Worm (Caenorhabditis elegans): Measurements from ENCODE around the gene ttr-44.

DNA sequence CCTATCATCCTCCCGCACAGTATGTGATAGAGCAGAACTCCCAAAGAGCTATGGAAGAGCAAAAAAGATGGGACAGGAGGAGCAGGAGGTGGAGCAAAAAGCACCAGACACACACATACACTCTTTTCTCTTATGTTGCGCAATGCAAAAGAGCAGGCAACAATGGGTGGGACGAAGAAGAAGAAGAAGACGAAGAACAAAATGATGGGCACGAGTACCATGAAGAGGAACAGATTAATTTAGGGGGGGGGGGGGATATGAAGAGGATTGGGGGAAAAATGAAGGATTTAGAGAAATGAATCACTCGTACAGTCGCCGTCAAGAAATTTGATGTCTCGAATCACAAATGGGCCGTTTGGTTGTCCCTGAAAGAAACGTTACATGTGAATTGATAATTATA, 18.9 kb downstream of the ttr-44 start, which contains the start of gene avr-15:
- TF ChIP-seq skn-1 (tag; optimal IDR thresholded peaks at IDR 0.05), result no peak
- no peak for TF ChIP-seq eor-1 (tag; optimal IDR thresholded peaks at IDR 0.05)
- TF ChIP-seq unc-39 (tag; optimal IDR thresholded peaks at IDR 0.05), result no peak
- TF ChIP-seq elt-2 (tag; optimal IDR thresholded peaks at IDR 0.05), result no peak
- no peak for TF ChIP-seq nhr-77 (tag; optimal IDR thresholded peaks at IDR 0.05)
- TF ChIP-seq nhr-67 (tag; optimal IDR thresholded peaks at IDR 0.05), result no peak
- no peak for TF ChIP-seq mml-1 (tag; optimal IDR thresholded peaks at IDR 0.05)

Data from whole organism, L3 larva.